Worm (Caenorhabditis elegans) whole organism, young adult: Measurements from ENCODE around the gene C02F5.3.
A peak's percentile ranks its signal among the peaks of the same experiment; 100 is the strongest.

Source experiments
- B0019.2 ChIP-seq: fragments of 200-800 bp; sonication (Bioruptor generic); conservative IDR thresholded peaks from 2 replicates; pipeline ENCODE4 v1.3.6; 2022; ENCODE audit warnings: missing genetic modification reagents, missing genetic modification characterization, missing compliant biosample characterization
- B0261.1 ChIP-seq: sonication (generic microtip); optimal IDR thresholded peaks from 2 replicates; lab custom pipeline; 2016; ENCODE audit warnings: mild to moderate bottlenecking, missing genetic modification characterization, moderate library complexity, missing compliant biosample characterization
- B0336.3 ChIP-seq: fragments of 200-800 bp; sonication (Bioruptor generic); IDR thresholded peaks from 2 replicates; pipeline ENCODE4 v1.3.6; 2022; ENCODE audit warnings: missing genetic modification characterization, missing compliant biosample characterization
- F22D6.2 ChIP-seq: sonication (generic microtip); optimal IDR thresholded peaks from 2 replicates; lab custom pipeline; 2016; ENCODE audit warnings: mild to moderate bottlenecking, missing genetic modification characterization, missing compliant biosample characterization
- F33H1.4 ChIP-seq: fragments of 200-800 bp; sonication (Bioruptor generic); IDR thresholded peaks from 2 replicates; pipeline ENCODE4 v1.3.6; 2022; ENCODE audit warnings: missing genetic modification reagents, missing genetic modification characterization, missing compliant biosample characterization
- F37B4.10 ChIP-seq: fragments of 200-800 bp; sonication (Bioruptor generic); IDR thresholded peaks from 2 replicates; pipeline ENCODE4 v1.3.6; 2022; ENCODE audit warnings: missing genetic modification characterization, missing compliant biosample characterization
- F39B2.1 ChIP-seq: fragments of 200-800 bp; sonication (Bioruptor generic); IDR thresholded peaks from 2 replicates; pipeline ENCODE4 v1.3.6; 2022; ENCODE audit warnings: missing genetic modification reagents, missing genetic modification characterization, missing compliant biosample characterization
- F55B11.4 ChIP-seq: sonication (generic microtip); optimal IDR thresholded peaks from 2 replicates; lab custom pipeline; 2016; ENCODE audit warnings: missing compliant biosample characterization, missing genetic modification characterization, borderline replicate concordance; ENCODE audit not compliant: insufficient read depth
- F57C9.4 ChIP-seq: sonication (generic microtip); optimal IDR thresholded peaks from 2 replicates; lab custom pipeline; 2017; ENCODE audit warnings: mild to moderate bottlenecking, missing genetic modification characterization, missing compliant biosample characterization
- K12H6.12 ChIP-seq: fragments of 200-800 bp; sonication (Bioruptor generic); optimal IDR thresholded peaks from 2 replicates; lab custom pipeline; 2018; ENCODE audit warnings: mild to moderate bottlenecking, missing genetic modification characterization, missing compliant biosample characterization
- T07F8.4 ChIP-seq: sonication (generic microtip); optimal IDR thresholded peaks from 2 replicates; lab custom pipeline; 2016; ENCODE audit warnings: mild to moderate bottlenecking, missing genetic modification characterization, moderate library complexity, missing compliant biosample characterization
- Y79H2A.3 ChIP-seq: fragments of 200-800 bp; sonication (Bioruptor generic); conservative IDR thresholded peaks from 2 replicates; pipeline ENCODE4 v1.3.6; 2022; ENCODE audit warnings: missing genetic modification reagents, missing genetic modification characterization, missing compliant biosample characterization
- Y95B8A.8 ChIP-seq: fragments of 200-800 bp; sonication (Bioruptor generic); IDR thresholded peaks from 2 replicates; pipeline ENCODE4 v1.3.6; 2022; ENCODE audit warnings: missing genetic modification reagents, missing genetic modification characterization, missing compliant biosample characterization
- aptf-3 ChIP-seq: fragments of 200-800 bp; sonication (Bioruptor generic); IDR thresholded peaks from 2 replicates; pipeline ENCODE4 v1.3.6; 2022; ENCODE audit warnings: missing genetic modification characterization, missing compliant biosample characterization
- atf-7 ChIP-seq: sonication (generic microtip); optimal IDR thresholded peaks from 2 replicates; lab custom pipeline; 2017; ENCODE audit warnings: mild to moderate bottlenecking, missing genetic modification characterization, missing compliant biosample characterization
- athp-1 ChIP-seq: sonication (generic microtip); optimal IDR thresholded peaks from 2 replicates; lab custom pipeline; 2017; ENCODE audit warnings: mild to moderate bottlenecking, missing genetic modification characterization, missing compliant biosample characterization
- attf-5 ChIP-seq: fragments of 200-800 bp; sonication (Bioruptor generic); optimal IDR thresholded peaks from 2 replicates; lab custom pipeline; 2018; ENCODE audit warnings: mild to moderate bottlenecking, missing genetic modification characterization, missing compliant biosample characterization
- bed-1 ChIP-seq: fragments of 200-800 bp; sonication (Bioruptor generic); IDR thresholded peaks from 2 replicates; pipeline ENCODE4 v1.3.6; 2022; ENCODE audit warnings: missing genetic modification reagents, missing genetic modification characterization, missing compliant biosample characterization
- cebp-2 ChIP-seq: fragments of 200-800 bp; sonication (Bioruptor generic); IDR thresholded peaks from 2 replicates; pipeline ENCODE4 v1.3.6; 2022; ENCODE audit warnings: missing genetic modification characterization, missing compliant biosample characterization
- ceh-40 ChIP-seq: fragments of 200-800 bp; sonication (Bioruptor generic); IDR thresholded peaks from 2 replicates; pipeline ENCODE4 v1.3.6; 2022; ENCODE audit warnings: missing genetic modification characterization, missing compliant biosample characterization
- die-1 ChIP-seq: sonication (generic microtip); optimal IDR thresholded peaks from 2 replicates; lab custom pipeline; 2016; ENCODE audit warnings: missing genotype, mild to moderate bottlenecking, missing genetic modification characterization, missing compliant biosample characterization
- dpff-1 ChIP-seq: sonication (generic microtip); optimal IDR thresholded peaks from 2 replicates; lab custom pipeline; 2017; ENCODE audit warnings: mild to moderate bottlenecking, missing genetic modification characterization, missing compliant biosample characterization
- egl-44 ChIP-seq: fragments of 200-800 bp; sonication (Bioruptor generic); IDR thresholded peaks from 2 replicates; pipeline ENCODE4 v1.3.6; 2022; ENCODE audit warnings: missing genetic modification reagents, missing genetic modification characterization, missing compliant biosample characterization
- ets-4 ChIP-seq: fragments of 200-800 bp; sonication (Bioruptor generic); optimal IDR thresholded peaks from 2 replicates; lab custom pipeline; 2018; ENCODE audit warnings: mild to moderate bottlenecking, missing genetic modification characterization, missing compliant biosample characterization
- him-1 ChIP-seq: sonication (generic microtip); optimal IDR thresholded peaks from 2 replicates; lab custom pipeline; 2016; ENCODE audit warnings: missing genotype, missing genetic modification reagents, missing genetic modification characterization, missing compliant biosample characterization
- lag-1 ChIP-seq: fragments of 200-800 bp; sonication (Bioruptor generic); IDR thresholded peaks from 2 replicates; pipeline ENCODE4 v1.3.6; 2022; ENCODE audit warnings: missing genetic modification reagents, missing genetic modification characterization, missing compliant biosample characterization
- let-526 ChIP-seq: fragments of 200-800 bp; sonication (Bioruptor generic); IDR thresholded peaks from 2 replicates; pipeline ENCODE4 v1.3.6; 2022; ENCODE audit warnings: missing genetic modification reagents, missing genetic modification characterization, missing compliant biosample characterization
- let-607 ChIP-seq, 2 experiments: fragments of 200-800 bp in 1 of 2; sonication (Bioruptor generic) in 1 of 2; sonication (generic microtip) in 1 of 2; optimal IDR thresholded peaks; 2 replicates each; lab custom pipeline; 2016 to 2018; ENCODE audit warnings: mild to moderate bottlenecking in 2 of 2, missing compliant biosample characterization in 2 of 2, missing genetic modification characterization in 2 of 2, moderate library complexity in 2 of 2, missing genotype in 1 of 2
- lin-35 ChIP-seq, 3 experiments: fragments of 150-350 bp in 2 of 3; sonication (generic microtip) in 1 of 3; optimal IDR thresholded peaks; 2 replicates each; lab custom pipeline; 2014 to 2018; ENCODE audit warnings: missing biosample characterization in 3 of 3, missing genetic modification characterization in 3 of 3, missing genetic modification reagents in 3 of 3
- lsl-1 ChIP-seq: fragments of 200-800 bp; sonication (Bioruptor generic); optimal IDR thresholded peaks from 2 replicates; lab custom pipeline; 2018; ENCODE audit warnings: mild to moderate bottlenecking, missing genetic modification characterization, moderate library complexity, missing compliant biosample characterization
- madf-3 ChIP-seq: fragments of 200-800 bp; sonication (Bioruptor generic); IDR thresholded peaks from 2 replicates; pipeline ENCODE4 v1.3.6; 2022; ENCODE audit warnings: missing genetic modification reagents, missing genetic modification characterization, missing compliant biosample characterization
- madf-8 ChIP-seq: fragments of 200-800 bp; sonication (Bioruptor generic); conservative IDR thresholded peaks from 2 replicates; pipeline ENCODE4 v1.3.6; 2022; ENCODE audit warnings: missing genetic modification reagents, missing genetic modification characterization, missing compliant biosample characterization
- nfyb-1 ChIP-seq: fragments of 200-800 bp; sonication (Bioruptor generic); IDR thresholded peaks from 2 replicates; pipeline ENCODE4 v1.3.6; 2022; ENCODE audit warnings: missing genetic modification reagents, missing genetic modification characterization, missing compliant biosample characterization
- nhr-179 ChIP-seq: sonication (generic microtip); optimal IDR thresholded peaks from 2 replicates; lab custom pipeline; 2016; ENCODE audit warnings: mild to moderate bottlenecking, missing genetic modification characterization, missing compliant biosample characterization
- nhr-80 ChIP-seq: sonication (generic microtip); optimal IDR thresholded peaks from 2 replicates; lab custom pipeline; 2016; ENCODE audit warnings: missing genetic modification characterization, missing compliant biosample characterization
- pha-4 ChIP-seq: fragments of 150-350 bp; sonication (generic microtip); optimal IDR thresholded peaks from 2 replicates; lab custom pipeline; 2014; ENCODE audit warnings: missing biosample characterization, missing genetic modification reagents, missing genetic modification characterization
- rcor-1 ChIP-seq: fragments of 200-800 bp; sonication (Bioruptor generic); IDR thresholded peaks from 2 replicates; pipeline ENCODE4 v1.3.6; 2022; ENCODE audit warnings: missing genetic modification reagents, missing genetic modification characterization, missing compliant biosample characterization
- rec-8 ChIP-seq, 2 experiments: sonication (generic microtip); optimal IDR thresholded peaks; 2 replicates each; lab custom pipeline; 2016; ENCODE audit warnings: mild to moderate bottlenecking in 2 of 2, missing genetic modification characterization in 2 of 2, missing genetic modification reagents in 2 of 2, missing genotype in 2 of 2, missing biosample characterization in 1 of 2, missing compliant biosample characterization in 1 of 2, moderate library complexity in 1 of 2
- sea-2 ChIP-seq: fragments of 200-800 bp; sonication (Bioruptor generic); IDR thresholded peaks from 2 replicates; pipeline ENCODE4 v1.3.6; 2022; ENCODE audit warnings: missing genetic modification characterization, missing compliant biosample characterization
- snpc-1.1 ChIP-seq: sonication (generic microtip); optimal IDR thresholded peaks from 2 replicates; lab custom pipeline; 2017; ENCODE audit warnings: missing genetic modification characterization, mild to moderate bottlenecking, missing compliant biosample characterization, antibody characterized with exemption, moderate library complexity, missing genotype, missing genetic modification reagents; ENCODE audit not compliant: insufficient read depth
- snpc-4 ChIP-seq, 5 experiments: fragments of 150-350 bp in 1 of 5; sonication (generic microtip) in 4 of 5; optimal IDR thresholded peaks; 2 replicates each; lab custom pipeline; 2014 to 2018; ENCODE audit warnings: missing genetic modification characterization in 5 of 5, missing biosample characterization in 3 of 5, antibody characterized with exemption in 2 of 5, mild to moderate bottlenecking in 2 of 5, missing compliant biosample characterization in 2 of 5, missing genotype in 2 of 5, moderate library complexity in 2 of 5, missing genetic modification reagents in 1 of 5
- somi-1 ChIP-seq: fragments of 200-800 bp; sonication (Bioruptor generic); optimal IDR thresholded peaks from 2 replicates; lab custom pipeline; 2018; ENCODE audit warnings: mild to moderate bottlenecking, missing genetic modification characterization, missing compliant biosample characterization
- sptf-2 ChIP-seq: fragments of 200-800 bp; sonication (Bioruptor generic); optimal IDR thresholded peaks from 2 replicates; lab custom pipeline; 2018; ENCODE audit warnings: mild to moderate bottlenecking, missing genetic modification characterization, missing compliant biosample characterization
- tbp1 ChIP-seq: fragments of 200-800 bp; sonication (Bioruptor generic); optimal IDR thresholded peaks from 2 replicates; lab custom pipeline; 2018; ENCODE audit warnings: mild to moderate bottlenecking, missing genetic modification characterization, missing compliant biosample characterization
- tbx-9 ChIP-seq: sonication (generic microtip); optimal IDR thresholded peaks from 2 replicates; lab custom pipeline; 2016; ENCODE audit warnings: borderline replicate concordance, missing genetic modification characterization, inconsistent platforms, missing compliant biosample characterization
- unc-130 ChIP-seq: sonication (generic microtip); optimal IDR thresholded peaks from 2 replicates; lab custom pipeline; 2016; ENCODE audit warnings: missing genetic modification reagents, missing genetic modification characterization, missing compliant biosample characterization
- zim-3 ChIP-seq: sonication (generic microtip); optimal IDR thresholded peaks from 2 replicates; lab custom pipeline; 2017; ENCODE audit warnings: mild to moderate bottlenecking, missing genetic modification characterization, moderate library complexity, missing compliant biosample characterization
- ztf-25 ChIP-seq: fragments of 200-800 bp; sonication (Bioruptor generic); IDR thresholded peaks from 2 replicates; pipeline ENCODE4 v1.3.6; 2022; ENCODE audit warnings: missing genetic modification reagents, missing genetic modification characterization, missing compliant biosample characterization

C02F5.3 gene

DNA sequence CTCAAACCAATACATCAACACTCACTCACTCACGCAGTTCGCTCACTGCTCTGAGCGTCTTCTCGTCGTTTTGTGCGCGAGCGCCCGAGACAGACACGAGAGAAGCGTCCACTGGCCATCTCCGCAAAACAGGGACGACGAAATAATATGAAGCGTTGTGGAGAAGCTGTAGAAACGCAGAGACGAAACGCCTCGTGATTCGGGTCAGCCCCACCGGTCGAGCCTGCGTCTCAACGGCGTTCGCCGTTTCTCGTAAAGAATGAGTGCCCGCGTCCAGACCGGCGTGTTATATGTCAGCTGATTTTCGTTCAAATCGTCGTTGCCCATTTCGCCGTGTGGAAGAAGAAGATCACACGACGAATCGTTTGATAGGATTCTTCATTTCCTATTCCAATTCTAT, 18.2 kb upstream of the C02F5.3 start, which contains the start of gene fbxl-1 (continued):
- TF ChIP-seq nfyb-1 (GFP tag; lab: Robert Waterston, UW) (peak; percentile 79; the same call in 1 of the 2 replicates), ztf-25 (no peak), attf-5 (GFP tag; lab: Kevin White, UChicago) (peak; percentile 93), sptf-2 (GFP tag; lab: Kevin White, UChicago) (no peak), B0261.1 (no peak), tbx-9 (no peak), atf-7 (peak; percentile 16), athp-1 (tag; lab: Kevin White, UChicago) (peak; percentile 65), him-1 (tag; lab: Kevin White, UChicago) (no peak), zim-3 (no peak), F57C9.4 (tag; lab: Kevin White, UChicago) (no peak), tbp1 (peak; percentile 53), F22D6.2 (peak; percentile 29), aptf-3 (GFP tag; lab: Robert Waterston, UW) (no peak), let-526 (no peak; the same call in 1 of the 2 replicates), madf-8 (GFP tag; lab: Robert Waterston, UW) (no peak), snpc-1.1 (tag; lab: Kevin White, UChicago) (no peak), T07F8.4 (tag; lab: Kevin White, UChicago) (no peak), F55B11.4 (tag; lab: Kevin White, UChicago) (no peak), rcor-1 (peak; percentile 42; the same call in 1 of the 2 replicates), B0336.3 (GFP tag; lab: Robert Waterston, UW) (no peak; the same call in none of the 2 replicates), pha-4 (tag; lab: Kevin White, UChicago) (peak; percentile 32), rec-8 (tag; optimal IDR thresholded peaks at IDR 0.05; lab: Kevin White, UChicago) (no peak), Y95B8A.8 (GFP tag; lab: Robert Waterston, UW) (no peak), unc-130 (GFP tag; lab: Kevin White, UChicago) (no peak), bed-1 (GFP tag; lab: Robert Waterston, UW) (no peak), Y79H2A.3 (GFP tag; lab: Robert Waterston, UW) (no peak), somi-1 (GFP tag; lab: Kevin White, UChicago) (peak; percentile 63), B0019.2 (no peak), nhr-179 (no peak), lin-35 (GFP tag; optimal IDR thresholded peaks at IDR 0.05; lab: Kevin White, UChicago) (no peak), die-1 (tag; lab: Kevin White, UChicago) (no peak), snpc-4 (GFP tag; optimal IDR thresholded peaks at IDR 0.05; lab: Kevin White, UChicago) (no peak), snpc-4 (tag; optimal IDR thresholded peaks at IDR 0.05; lab: Kevin White, UChicago) (peak; percentile 19 to 56 (median 26)), cebp-2 (GFP tag; lab: Robert Waterston, UW) (no peak), sea-2 (GFP tag; lab: Robert Waterston, UW) (no peak), F37B4.10 (GFP tag; lab: Robert Waterston, UW) (no peak), lsl-1 (GFP tag; lab: Kevin White, UChicago) (no peak), F33H1.4 (peak; percentile 16; the same call in 1 of the 2 replicates), dpff-1 (tag; lab: Kevin White, UChicago) (no peak), ets-4 (GFP tag; lab: Kevin White, UChicago) (peak; percentile 65), ceh-40 (no peak), nhr-80 (tag; lab: Kevin White, UChicago) (peak; percentile 85), F39B2.1 (GFP tag; lab: Robert Waterston, UW) (no peak), egl-44 (GFP tag; lab: Robert Waterston, UW) (peak; percentile 58; the same call in 1 of the 2 replicates), let-607 (tag; optimal IDR thresholded peaks at IDR 0.05; lab: Kevin White, UChicago) (peak in 1 of 2 experiments; percentile 43), K12H6.12 (peak; percentile 86), madf-3 (no peak), lag-1 (GFP tag; lab: Robert Waterston, UW) (no peak)
